Fruit fly (Drosophila melanogaster): ENCODE measurements around the gene CG2202.

CG2202 gene

dm6 chrX:10816856-10817255 is 31.7 kb upstream of the CG2202 start:
- TF ChIP-seq psq (optimal IDR thresholded peaks at IDR 0.05) (no peak), Dll (optimal IDR thresholded peaks at IDR 0.05) (no peak), pan (optimal IDR thresholded peaks at IDR 0.05) (no peak), CG8478 (optimal IDR thresholded peaks at IDR 0.05) (peak; percentile 8), usp (GFP tag; optimal IDR thresholded peaks at IDR 0.05) (no peak), EcR (GFP tag; optimal IDR thresholded peaks at IDR 0.05) (no peak)

dm6 chrX:10820741-10821140 is 27.8 kb upstream of the CG2202 start:
- TF ChIP-seq CG8478 (optimal IDR thresholded peaks at IDR 0.05) (no peak), usp (GFP tag; optimal IDR thresholded peaks at IDR 0.05) (no peak), Dll (optimal IDR thresholded peaks at IDR 0.05) (no peak), EcR (GFP tag; optimal IDR thresholded peaks at IDR 0.05) (no peak), pan (optimal IDR thresholded peaks at IDR 0.05) (no peak), psq (optimal IDR thresholded peaks at IDR 0.05) (no peak)

- no peak for TF ChIP-seq psq (optimal IDR thresholded peaks at IDR 0.05)
- no peak for TF ChIP-seq pan (optimal IDR thresholded peaks at IDR 0.05)
- TF ChIP-seq CG8478 (optimal IDR thresholded peaks at IDR 0.05): no peak
- TF ChIP-seq Dll (optimal IDR thresholded peaks at IDR 0.05): no peak
- TF ChIP-seq usp (GFP tag; optimal IDR thresholded peaks at IDR 0.05): no peak
- TF ChIP-seq EcR (GFP tag; optimal IDR thresholded peaks at IDR 0.05): no peak
These were observed 26.5 kb upstream of the CG2202 start for dm6 chrX:10822096-10822495.

- no peak for TF ChIP-seq Dll (optimal IDR thresholded peaks at IDR 0.05)
- no peak for TF ChIP-seq CG8478 (optimal IDR thresholded peaks at IDR 0.05)
- no peak for TF ChIP-seq usp (GFP tag; optimal IDR thresholded peaks at IDR 0.05)
- no peak for TF ChIP-seq psq (optimal IDR thresholded peaks at IDR 0.05)
- no peak for TF ChIP-seq EcR (GFP tag; optimal IDR thresholded peaks at IDR 0.05)
- no peak for TF ChIP-seq pan (optimal IDR thresholded peaks at IDR 0.05)
These were observed 25.7 kb upstream of the CG2202 start for dm6 chrX:10822678-10823440.

- TF ChIP-seq CG8478 (optimal IDR thresholded peaks at IDR 0.05): no peak
- TF ChIP-seq psq (optimal IDR thresholded peaks at IDR 0.05): no peak
These were observed 25.1 kb upstream of the CG2202 start for dm6 chrX:10823441-10823818.

- no peak for TF ChIP-seq psq (optimal IDR thresholded peaks at IDR 0.05)
- no peak for TF ChIP-seq usp (GFP tag; optimal IDR thresholded peaks at IDR 0.05)
- TF ChIP-seq Dll (optimal IDR thresholded peaks at IDR 0.05): no peak
- no peak for TF ChIP-seq EcR (GFP tag; optimal IDR thresholded peaks at IDR 0.05)
- TF ChIP-seq pan (optimal IDR thresholded peaks at IDR 0.05): no peak
- no peak for TF ChIP-seq CG8478 (optimal IDR thresholded peaks at IDR 0.05)
These were observed 24.3 kb upstream of the CG2202 start, which contains the start of gene Imp for dm6 chrX:10824227-10824702. Gene Imp, minus strand, starts transcription at chrX:10824277.

- no peak for TF ChIP-seq EcR (GFP tag; optimal IDR thresholded peaks at IDR 0.05)
These were observed 23.0 kb upstream of the CG2202 start for dm6 chrX:10825349-10826129.

dm6 chrX:10827301-10827700 is 21.3 kb upstream of the CG2202 start:
- TF ChIP-seq pan (optimal IDR thresholded peaks at IDR 0.05) (no peak), usp (GFP tag; optimal IDR thresholded peaks at IDR 0.05) (no peak), Dll (optimal IDR thresholded peaks at IDR 0.05) (no peak), psq (optimal IDR thresholded peaks at IDR 0.05) (no peak), CG8478 (optimal IDR thresholded peaks at IDR 0.05) (no peak)

dm6 chrX:10832369-10832768 is 16.2 kb upstream of the CG2202 start:
- TF ChIP-seq CG8478 (optimal IDR thresholded peaks at IDR 0.05) (no peak), Dll (optimal IDR thresholded peaks at IDR 0.05) (no peak), psq (optimal IDR thresholded peaks at IDR 0.05) (no peak), usp (GFP tag; optimal IDR thresholded peaks at IDR 0.05) (no peak), EcR (GFP tag; optimal IDR thresholded peaks at IDR 0.05) (no peak), pan (optimal IDR thresholded peaks at IDR 0.05) (no peak)

dm6 chrX:10835631-10836030 is 12.9 kb upstream of the CG2202 start:
- TF ChIP-seq usp (GFP tag; optimal IDR thresholded peaks at IDR 0.05) (no peak), CG8478 (optimal IDR thresholded peaks at IDR 0.05) (no peak), pan (optimal IDR thresholded peaks at IDR 0.05) (no peak), EcR (GFP tag; optimal IDR thresholded peaks at IDR 0.05) (no peak), psq (optimal IDR thresholded peaks at IDR 0.05) (no peak), Dll (optimal IDR thresholded peaks at IDR 0.05) (no peak)

- TF ChIP-seq Dll (optimal IDR thresholded peaks at IDR 0.05) (no peak), psq (optimal IDR thresholded peaks at IDR 0.05) (no peak), usp (GFP tag; optimal IDR thresholded peaks at IDR 0.05) (no peak), CG8478 (optimal IDR thresholded peaks at IDR 0.05) (no peak), pan (optimal IDR thresholded peaks at IDR 0.05) (no peak), EcR (GFP tag; optimal IDR thresholded peaks at IDR 0.05) (no peak)
These were observed 9.6 kb upstream of the CG2202 start, which contains the start of gene CG15210 for dm6 chrX:10838962-10839361. Gene CG15210, plus strand, starts transcription at chrX:10839230.

- TF ChIP-seq EcR (GFP tag; optimal IDR thresholded peaks at IDR 0.05) (no peak), CG8478 (optimal IDR thresholded peaks at IDR 0.05) (no peak), pan (optimal IDR thresholded peaks at IDR 0.05) (no peak), psq (optimal IDR thresholded peaks at IDR 0.05) (no peak), usp (GFP tag; optimal IDR thresholded peaks at IDR 0.05) (no peak), Dll (optimal IDR thresholded peaks at IDR 0.05) (no peak)
These were observed 7.5 kb upstream of the CG2202 start for dm6 chrX:10840892-10841564.
